Fruit fly (Drosophila melanogaster) whole organism, embryonic: ENCODE results near the gene CG33120.

Source experiments
- Abd-B ChIP-seq: fragments of 200-800 bp; sonication (Bioruptor generic); optimal IDR thresholded peaks from 2 replicates; lab custom pipeline; 2018; ENCODE audit warnings: missing biosample characterization, mild to moderate bottlenecking, missing genetic modification characterization, moderate library complexity
- Aef1 ChIP-seq: fragments of 200-800 bp; sonication (Bioruptor generic); IDR thresholded peaks from 3 replicates; pipeline ENCODE4 v1.3.6; 2022; ENCODE audit warnings: missing biosample characterization, missing genetic modification characterization
- Atf-2 ChIP-seq: fragments of 200-800 bp; sonication (Bioruptor generic); optimal IDR thresholded peaks from 2 replicates; lab custom pipeline; 2016; ENCODE audit warnings: missing biosample characterization, missing genetic modification characterization
- CG10431 ChIP-seq: fragments of 200-800 bp; sonication (Bioruptor generic); optimal IDR thresholded peaks from 3 replicates; lab custom pipeline; 2018; ENCODE audit warnings: missing biosample characterization, mild to moderate bottlenecking, missing genetic modification characterization
- CG10654 ChIP-seq: fragments of 200-800 bp; sonication (Bioruptor generic); optimal IDR thresholded peaks from 2 replicates; lab custom pipeline; 2016; ENCODE audit warnings: missing biosample characterization, missing genetic modification characterization
- CG10959 ChIP-seq: fragments of 200-800 bp; sonication (Bioruptor generic); IDR thresholded peaks from 2 replicates; pipeline ENCODE4 v1.3.6; 2022; ENCODE audit warnings: missing biosample characterization, missing genetic modification characterization
- CG11723 ChIP-seq: fragments of 200-800 bp; sonication (Bioruptor generic); optimal IDR thresholded peaks from 2 replicates; lab custom pipeline; 2017; ENCODE audit warnings: missing biosample characterization, mild to moderate bottlenecking, missing genetic modification characterization
- CG12391 ChIP-seq: fragments of 200-800 bp; sonication (Bioruptor generic); optimal IDR thresholded peaks from 3 replicates; lab custom pipeline; 2018; ENCODE audit warnings: missing biosample characterization, mild to moderate bottlenecking, missing genetic modification characterization, moderate library complexity
- CG14014 ChIP-seq: fragments of 200-800 bp; sonication (Bioruptor generic); IDR thresholded peaks from 2 replicates; pipeline ENCODE4 v1.3.6; 2022; ENCODE audit warnings: missing biosample characterization, missing genetic modification characterization
- CG14441 ChIP-seq: fragments of 200-800 bp; sonication (Bioruptor generic); IDR thresholded peaks from 2 replicates; pipeline ENCODE4 v1.3.6; 2022; ENCODE audit warnings: missing biosample characterization, missing genetic modification characterization
- CG14860 ChIP-seq: fragments of 200-800 bp; sonication (Bioruptor generic); IDR thresholded peaks from 3 replicates; pipeline ENCODE4 v1.3.6; 2022; ENCODE audit warnings: missing biosample characterization, missing genetic modification characterization; ENCODE audit not compliant: partially characterized antibody
- CG15696 ChIP-seq: fragments of 200-800 bp; sonication (Bioruptor generic); optimal IDR thresholded peaks from 2 replicates; lab custom pipeline; 2019; ENCODE audit warnings: missing biosample characterization, mild to moderate bottlenecking, missing genetic modification characterization, moderate library complexity
- CG1603 ChIP-seq: fragments of 200-800 bp; sonication (Bioruptor generic); optimal IDR thresholded peaks from 2 replicates; lab custom pipeline; 2019; ENCODE audit warnings: missing biosample characterization, mild to moderate bottlenecking, missing genetic modification characterization, moderate library complexity
- CG17186 ChIP-seq: fragments of 200-800 bp; sonication (Bioruptor generic); optimal IDR thresholded peaks from 3 replicates; lab custom pipeline; 2017; ENCODE audit warnings: missing biosample characterization, missing genetic modification reagents, missing genetic modification characterization
- CG32532 ChIP-seq: fragments of 200-800 bp; sonication (Bioruptor generic); IDR thresholded peaks from 2 replicates; pipeline ENCODE4 v1.3.6; 2022; ENCODE audit warnings: missing biosample characterization, missing genetic modification characterization
- CG3726 ChIP-seq: fragments of 200-800 bp; sonication (Bioruptor generic); IDR thresholded peaks from 3 replicates; pipeline ENCODE4, ENCODE4 v1.3.6; 2022; ENCODE audit warnings: missing biosample characterization, missing genetic modification characterization
- CG5953 ChIP-seq: fragments of 200-800 bp; sonication (Bioruptor generic); IDR thresholded peaks from 2 replicates; pipeline ENCODE4 v1.3.6; 2022; ENCODE audit warnings: missing biosample characterization, missing genetic modification characterization
- CG6791 ChIP-seq: fragments of 200-800 bp; sonication (Bioruptor generic); IDR thresholded peaks from 3 replicates; pipeline ENCODE4 v1.3.6; 2022; ENCODE audit warnings: missing biosample characterization, missing genetic modification characterization; ENCODE audit not compliant: partially characterized antibody
- CG6854 ChIP-seq: fragments of 200-800 bp; sonication (Bioruptor generic); optimal IDR thresholded peaks from 3 replicates; lab custom pipeline; 2017; ENCODE audit warnings: missing biosample characterization, mild to moderate bottlenecking, missing genetic modification characterization
- CG8359 ChIP-seq: fragments of 200-800 bp; sonication (Bioruptor generic); optimal IDR thresholded peaks from 2 replicates; lab custom pipeline; 2017; ENCODE audit warnings: missing biosample characterization, mild to moderate bottlenecking, missing genetic modification characterization, borderline replicate concordance
- CG8478 ChIP-seq: fragments of >200 bp; optimal IDR thresholded peaks from 2 replicates; lab custom pipeline; 2018
- Camta ChIP-seq: fragments of 200-800 bp; sonication (Bioruptor generic); optimal IDR thresholded peaks from 2 replicates; lab custom pipeline; 2016; ENCODE audit warnings: missing biosample characterization, missing genetic modification characterization
- Deaf1 ChIP-seq: fragments of 200-800 bp; optimal IDR thresholded peaks from 3 replicates; lab custom pipeline; 2019; ENCODE audit warnings: missing biosample characterization, mild to moderate bottlenecking, missing genetic modification characterization, moderate library complexity
- Dp ChIP-seq: fragments of 200-800 bp; sonication (Bioruptor generic); optimal IDR thresholded peaks from 2 replicates; lab custom pipeline; 2018; ENCODE audit warnings: missing biosample characterization, mild to moderate bottlenecking, missing genetic modification characterization, moderate library complexity
- HLH3B ChIP-seq: fragments of 200-800 bp; sonication (Bioruptor generic); IDR thresholded peaks from 2 replicates; pipeline ENCODE4 v1.3.6; 2022; ENCODE audit warnings: missing biosample characterization, missing genetic modification characterization
- HLH4C ChIP-seq: fragments of 200-800 bp; sonication (Bioruptor generic); IDR thresholded peaks from 3 replicates; pipeline ENCODE4 v1.3.6; 2022; ENCODE audit warnings: missing biosample characterization, missing genetic modification characterization; ENCODE audit not compliant: partially characterized antibody
- Hr78 ChIP-seq, 2 experiments: fragments of 200-800 bp in 1 of 2; fragments of >200 bp in 1 of 2; sonication (Bioruptor generic) in 1 of 2; optimal IDR thresholded peaks; 2 replicates each; lab custom pipeline; 2017 to 2019; ENCODE audit warnings: missing biosample characterization in 2 of 2, missing genetic modification characterization in 2 of 2, mild to moderate bottlenecking in 1 of 2, moderate library complexity in 1 of 2
- Mad ChIP-seq: fragments of 200-800 bp; sonication (Bioruptor generic); optimal IDR thresholded peaks from 2 replicates; lab custom pipeline; 2016; ENCODE audit warnings: missing biosample characterization, missing genetic modification characterization
- Sox102F ChIP-seq: fragments of 200-800 bp; sonication (Bioruptor generic); optimal IDR thresholded peaks from 2 replicates; lab custom pipeline; 2018; ENCODE audit warnings: missing biosample characterization, mild to moderate bottlenecking, missing genetic modification characterization, moderate library complexity
- Sry-β ChIP-seq: fragments of 200-800 bp; sonication (Bioruptor generic); optimal IDR thresholded peaks from 2 replicates; lab custom pipeline; 2018; ENCODE audit warnings: missing biosample characterization, mild to moderate bottlenecking, missing genetic modification characterization, moderate library complexity
- ac ChIP-seq: fragments of 200-800 bp; sonication (Bioruptor generic); optimal IDR thresholded peaks from 3 replicates; lab custom pipeline; 2017; ENCODE audit warnings: missing biosample characterization, mild to moderate bottlenecking, missing genetic modification characterization
- cg ChIP-seq: fragments of 200-800 bp; sonication (Bioruptor generic); optimal IDR thresholded peaks from 3 replicates; lab custom pipeline; 2019; ENCODE audit warnings: missing biosample characterization, mild to moderate bottlenecking, missing genetic modification characterization, moderate library complexity
- fd64A ChIP-seq: fragments of 200-800 bp; sonication (Bioruptor generic); optimal IDR thresholded peaks from 3 replicates; lab custom pipeline; 2018; ENCODE audit warnings: missing biosample characterization, mild to moderate bottlenecking, missing genetic modification characterization
- fd96Cb ChIP-seq: fragments of 200-800 bp; sonication (Bioruptor generic); optimal IDR thresholded peaks from 2 replicates; lab custom pipeline; 2018; ENCODE audit warnings: missing biosample characterization, mild to moderate bottlenecking, missing genetic modification characterization, moderate library complexity
- gfzf ChIP-seq: fragments of 200-800 bp; sonication (Bioruptor generic); optimal IDR thresholded peaks from 2 replicates; lab custom pipeline; 2016; ENCODE audit warnings: missing biosample characterization, mild to moderate bottlenecking, missing genetic modification characterization, moderate library complexity
- h ChIP-seq: fragments of >200 bp; optimal IDR thresholded peaks from 2 replicates; lab custom pipeline; 2017
- mirr ChIP-seq: fragments of 200-800 bp; sonication (Bioruptor generic); optimal IDR thresholded peaks from 3 replicates; lab custom pipeline; 2018; ENCODE audit warnings: missing biosample characterization, mild to moderate bottlenecking, missing genetic modification characterization
- pita ChIP-seq: fragments of 200-800 bp; sonication (Bioruptor generic); optimal IDR thresholded peaks from 2 replicates; lab custom pipeline; 2017; ENCODE audit warnings: missing biosample characterization, mild to moderate bottlenecking, missing genetic modification characterization
- schlank ChIP-seq: fragments of 200-800 bp; sonication (Bioruptor generic); optimal IDR thresholded peaks from 2 replicates; lab custom pipeline; 2018; ENCODE audit warnings: missing biosample characterization, mild to moderate bottlenecking, missing genetic modification characterization
- slou ChIP-seq: fragments of 200-800 bp; sonication (Bioruptor generic); optimal IDR thresholded peaks from 3 replicates; lab custom pipeline; 2016; ENCODE audit warnings: missing biosample characterization, missing genetic modification characterization
- sr ChIP-seq: fragments of 200-800 bp; sonication (Bioruptor generic); IDR thresholded peaks from 3 replicates; pipeline ENCODE4 v1.3.6; 2022; ENCODE audit warnings: missing biosample characterization, missing genetic modification characterization
- ssp ChIP-seq: fragments of 200-800 bp; sonication (Bioruptor generic); IDR thresholded peaks from 2 replicates; pipeline ENCODE4 v1.3.6; 2022; ENCODE audit warnings: missing biosample characterization, missing genetic modification characterization
- tin ChIP-seq: fragments of 200-800 bp; sonication (Bioruptor generic); optimal IDR thresholded peaks from 3 replicates; lab custom pipeline; 2016; ENCODE audit warnings: missing biosample characterization, missing genetic modification characterization
- tio ChIP-seq: fragments of 200-800 bp; sonication (Bioruptor generic); optimal IDR thresholded peaks from 2 replicates; lab custom pipeline; 2017; ENCODE audit warnings: missing biosample characterization, missing genetic modification characterization, inconsistent platforms
- toy ChIP-seq: fragments of 200-800 bp; sonication (Bioruptor generic); IDR thresholded peaks from 2 replicates; pipeline ENCODE4 v1.3.6; 2022; ENCODE audit warnings: missing biosample characterization, missing genetic modification characterization
- unpg ChIP-seq: fragments of 200-800 bp; sonication (Bioruptor generic); optimal IDR thresholded peaks from 3 replicates; lab custom pipeline; 2018; ENCODE audit warnings: missing biosample characterization, mild to moderate bottlenecking, missing genetic modification characterization, moderate library complexity
- yki ChIP-seq: fragments of >200 bp; optimal IDR thresholded peaks from 3 replicates; lab custom pipeline; 2018
- zf30C ChIP-seq: fragments of 200-800 bp; sonication (Bioruptor generic); optimal IDR thresholded peaks from 3 replicates; lab custom pipeline; 2018; ENCODE audit warnings: missing biosample characterization, mild to moderate bottlenecking, missing genetic modification characterization

Gene CG33120

DNA sequence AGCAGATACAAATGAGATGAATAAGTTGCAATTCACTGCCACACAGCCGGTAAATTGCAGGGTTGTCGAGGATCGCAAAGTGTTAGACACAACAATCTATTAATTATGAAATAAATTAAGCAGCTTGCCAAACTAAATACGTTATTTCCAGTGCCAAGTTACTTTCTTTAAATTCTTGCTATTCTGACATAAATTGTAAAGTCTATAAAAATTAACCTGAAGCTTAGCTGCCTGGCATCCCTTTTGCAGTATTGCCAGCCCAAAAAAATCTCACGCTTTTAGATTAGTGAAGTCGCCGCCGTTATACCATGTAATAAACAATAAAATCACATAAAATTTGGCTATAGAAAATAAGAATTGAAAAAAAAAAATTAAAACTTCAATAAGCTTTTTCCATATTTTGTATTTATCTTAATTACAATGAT is 13.3 kb upstream of the CG33120 start (continued):
- TF ChIP-seq Dp (GFP tag; lab: Kevin White, UChicago) (peak; percentile 10), fd96Cb (tag; lab: Kevin White, UChicago) (peak; percentile 89), CG15696 (tag; lab: Kevin White, UChicago) (peak; percentile 80), h (lab: Kevin White, UChicago) (no peak), HLH3B (peak; percentile 87), tio (GFP tag; lab: Kevin White, UChicago) (peak; percentile 89), ac (peak; percentile 16), Hr78 (GFP tag; optimal IDR thresholded peaks at IDR 0.05; lab: Kevin White, UChicago) (no peak), Abd-B (GFP tag; lab: Kevin White, UChicago) (peak; percentile 87), tin (GFP tag; lab: Kevin White, UChicago) (peak; percentile 77), Deaf1 (tag; lab: Kevin White, UChicago) (peak; percentile 67), CG6854 (GFP tag; lab: Kevin White, UChicago) (peak; percentile 84), CG11723 (GFP tag; lab: Kevin White, UChicago) (peak; percentile 76), CG1603 (tag; lab: Kevin White, UChicago) (peak; percentile 91), Atf-2 (peak; percentile 87), CG3726 (GFP tag; lab: Robert Waterston, UW) (peak; percentile 81), CG14441 (GFP tag; lab: Robert Waterston, UW) (peak; percentile 93), Sry-β (GFP tag; lab: Kevin White, UChicago) (peak; percentile 67), CG10959 (GFP tag; lab: Robert Waterston, UW) (peak; percentile 83), CG8478 (lab: Kevin White, UChicago) (no peak), zf30C (no peak), Sox102F (peak; percentile 94), toy (GFP tag; lab: Robert Waterston, UW) (peak; percentile 79), CG10654 (GFP tag; lab: Kevin White, UChicago) (peak; percentile 84), Camta (GFP tag; lab: Kevin White, UChicago) (peak; percentile 90), mirr (GFP tag; lab: Kevin White, UChicago) (peak; percentile 81), schlank (tag; lab: Kevin White, UChicago) (peak; percentile 78), CG6791 (GFP tag; lab: Robert Waterston, UW) (no peak), sr (peak; percentile 67; the same call in 1 of the 3 replicates), CG14014 (peak; percentile 87), Aef1 (peak; percentile 88), CG12391 (tag; lab: Kevin White, UChicago) (peak; percentile 93), fd64A (peak; percentile 76), unpg (peak; percentile 95), yki (lab: Kevin White, UChicago) (no peak), ssp (GFP tag; lab: Robert Waterston, UW) (peak; percentile 72), pita (no peak), Mad (GFP tag; lab: Kevin White, UChicago) (peak; percentile 84), CG17186 (GFP tag; lab: Kevin White, UChicago) (peak; percentile 40), CG10431 (GFP tag; lab: Kevin White, UChicago) (peak; percentile 77)

- TF ChIP-seq CG8359 (GFP tag; lab: Kevin White, UChicago) (no peak), slou (no peak), CG32532 (0 out of 2 replicates have a peak, but pooled peaks have one; percentile 24), gfzf (GFP tag; lab: Kevin White, UChicago) (no peak), HLH4C (GFP tag; lab: Robert Waterston, UW) (peak; percentile 61), CG14860 (GFP tag; lab: Robert Waterston, UW) (peak; percentile 53; the same call in 1 of the 3 replicates), cg (GFP tag; lab: Kevin White, UChicago) (no peak), CG5953 (GFP tag; lab: Robert Waterston, UW) (no peak), Sox102F (no peak)
- TF ChIP-seq, all 482 proteins: peak for 3
Measured at dm6 chr2L:18852249-18852648, 7.9 kb upstream of the CG33120 start.
